Fruit fly (Drosophila melanogaster) whole organism: ENCODE measurements around the gene CG11619.

ENCODE experiments used
- CG8478 ChIP-seq: fragments of >200 bp; optimal IDR thresholded peaks from 2 replicates; lab custom pipeline; 2018; ENCODE audit warnings: inconsistent platforms
- Dll ChIP-seq: fragments of >200 bp; optimal IDR thresholded peaks from 2 replicates; lab custom pipeline; 2017
- pan ChIP-seq: fragments of >200 bp; optimal IDR thresholded peaks from 2 replicates; lab custom pipeline; 2017

dm6 chr3L:19000413-19000812, 12.3 kb upstream of the CG11619 start, which contains the start of gene CG3808:
- no peak for TF ChIP-seq pan (lab: Kevin White, UChicago)
- TF ChIP-seq Dll, result no peak
- TF ChIP-seq CG8478 (lab: Kevin White, UChicago), result no peak
